Worm (Caenorhabditis elegans): ENCODE results near the gene ncx-1.

Gene ncx-1

DNA sequence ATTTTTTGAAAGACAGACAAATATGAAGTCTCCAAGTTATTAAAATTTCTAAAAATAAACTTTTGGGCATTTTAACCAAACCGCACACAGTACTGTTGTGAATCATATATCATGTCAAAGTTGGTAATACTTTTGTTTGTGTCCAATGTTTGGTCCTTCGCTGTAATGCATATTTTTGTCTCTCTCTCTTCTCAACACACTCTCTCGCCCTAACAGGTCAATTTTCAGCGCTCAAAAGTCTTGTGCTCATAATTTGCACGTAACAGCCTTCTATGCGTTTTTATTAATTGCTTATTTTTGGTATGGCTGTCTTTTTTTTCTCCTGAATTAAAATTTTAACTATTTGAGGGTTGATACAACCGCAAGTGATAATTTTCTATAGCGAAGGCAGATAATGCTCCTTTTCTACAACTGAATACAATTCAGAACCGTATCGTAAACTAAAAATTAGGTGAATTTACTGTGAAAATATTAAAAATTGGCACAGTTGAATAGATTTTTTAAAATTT is 41.4 kb upstream of the ncx-1 start (continued):
- TF ChIP-seq daf-12 (tag; optimal IDR thresholded peaks at IDR 0.05) (no peak), set-16 (GFP tag; IDR thresholded peaks at IDR 0.05) (no peak), ceh-44 (GFP tag; IDR thresholded peaks at IDR 0.05) (no peak), unc-62 (GFP tag; optimal IDR thresholded peaks at IDR 0.05 in 1 of 2) (peak in 1 of 2 experiments; percentile 56), unc-62 (tag; optimal IDR thresholded peaks at IDR 0.05) (no peak), lin-39 (tag; optimal IDR thresholded peaks at IDR 0.05) (no peak), tag-97 (GFP tag; IDR thresholded peaks at IDR 0.05) (no peak), zip-11 (GFP tag; IDR thresholded peaks at IDR 0.05) (no peak), zag-1 (tag; optimal IDR thresholded peaks at IDR 0.05) (no peak), rbr-2 (tag; optimal IDR thresholded peaks at IDR 0.05) (no peak), dmd-8 (GFP tag; IDR thresholded peaks at IDR 0.05) (0 out of 2 replicates have a peak, but pooled peaks have one; percentile 14), nhr-6 (tag; optimal IDR thresholded peaks at IDR 0.05) (no peak), F49E8.2 (tag; optimal IDR thresholded peaks at IDR 0.05; ENCODE audit: borderline replicate concordance) (no peak), arid-1 (GFP tag; conservative IDR thresholded peaks at IDR 0.05) (no peak), skn-1 (tag; optimal IDR thresholded peaks at IDR 0.05) (no peak), vab-7 (GFP tag; IDR thresholded peaks at IDR 0.05) (no peak), ZK546.5 (tag; optimal IDR thresholded peaks at IDR 0.05) (no peak), ama-1 (optimal IDR thresholded peaks at IDR 0.05) (no peak), nhr-111 (GFP tag; optimal IDR thresholded peaks at IDR 0.05) (no peak), nhr-76 (tag; optimal IDR thresholded peaks at IDR 0.05) (no peak), Y5F2A.4 (GFP tag; optimal IDR thresholded peaks at IDR 0.05) (no peak), dmd-6 (GFP tag; IDR thresholded peaks at IDR 0.05) (no peak), egl-27 (tag; optimal IDR thresholded peaks at IDR 0.05) (no peak)

DNA sequence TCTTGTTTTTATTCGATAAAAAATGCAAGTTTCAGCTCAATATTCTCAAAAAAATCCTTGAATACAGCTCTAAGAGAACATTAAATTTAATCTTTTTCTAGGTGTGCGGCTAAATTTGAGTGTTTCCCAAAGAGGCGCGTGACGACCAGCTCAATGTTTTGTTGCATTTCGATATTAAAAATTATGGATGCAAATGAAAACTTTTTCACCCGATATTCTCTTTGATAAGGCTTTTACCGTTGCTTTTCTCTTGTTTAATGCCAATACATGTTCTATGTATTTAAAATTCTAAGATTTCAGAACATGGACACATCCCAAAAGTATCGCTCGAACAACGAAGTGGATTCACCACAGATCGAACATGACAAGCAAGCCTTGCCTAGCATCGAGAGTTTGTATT is 37.8 kb upstream of the ncx-1 start, which contains the start of gene F19B2.6:
Gene F19B2.6 (plus strand): TSS at position 301 of the 400 bp plus-strand sequence.
- TF ChIP-seq nhr-25 (tag; optimal IDR thresholded peaks at IDR 0.05; ENCODE audit: borderline replicate concordance, insufficient read depth), result no peak
- no peak for TF ChIP-seq nhr-41 (GFP tag; IDR thresholded peaks at IDR 0.05)
- no peak for TF ChIP-seq aha-1 (tag)
- TF ChIP-seq jun-1 (tag; optimal IDR thresholded peaks at IDR 0.05), result no peak
- no peak for TF ChIP-seq Y75B8A.6 (GFP tag; IDR thresholded peaks at IDR 0.05)
- TF ChIP-seq nhr-237 (tag; optimal IDR thresholded peaks at IDR 0.05), result no peak
- TF ChIP-seq T26A8.4 (GFP tag; IDR thresholded peaks at IDR 0.05), result no peak
- no peak for TF ChIP-seq dmd-8 (GFP tag; IDR thresholded peaks at IDR 0.05)
- no peak for TF ChIP-seq ceh-32 (tag; optimal IDR thresholded peaks at IDR 0.05; ENCODE audit: poor library complexity)
- no peak for TF ChIP-seq ceh-62 (tag; optimal IDR thresholded peaks at IDR 0.05)
- TF ChIP-seq hlh-11 (tag; optimal IDR thresholded peaks at IDR 0.05), result no peak
- TF ChIP-seq snpc-4 (tag; optimal IDR thresholded peaks at IDR 0.05), result no peak
- TF ChIP-seq mep-1 (tag; optimal IDR thresholded peaks at IDR 0.05), result no peak

DNA sequence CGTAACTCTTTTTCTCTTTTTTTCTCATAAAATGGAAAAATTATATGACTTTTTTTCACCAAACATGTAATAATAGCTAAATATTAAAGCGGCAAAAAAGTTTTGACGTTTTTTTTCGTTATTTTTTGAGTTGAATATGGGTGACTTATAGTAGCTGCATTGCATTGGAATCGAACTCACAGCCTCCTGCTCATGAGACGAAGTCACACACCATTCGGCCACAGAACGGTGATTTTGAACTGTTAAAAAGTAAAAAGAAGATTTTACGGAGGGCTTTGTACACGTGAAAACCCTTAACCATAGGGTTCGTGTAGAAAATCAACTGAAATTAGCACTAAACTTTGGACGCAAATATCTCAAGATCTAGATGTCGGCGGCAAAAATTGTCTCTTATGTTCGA is 31.4 kb upstream of the ncx-1 start:
- TF ChIP-seq dmd-6 (GFP tag; IDR thresholded peaks at IDR 0.05) (no peak), nhr-77 (tag; optimal IDR thresholded peaks at IDR 0.05) (no peak), hmg-1.1 (GFP tag; IDR thresholded peaks at IDR 0.05) (no peak), pqm-1 (tag; optimal IDR thresholded peaks at IDR 0.05) (no peak), ztf-11 (tag; optimal IDR thresholded peaks at IDR 0.05) (no peak), mxl-3 (GFP tag; optimal IDR thresholded peaks at IDR 0.05) (no peak)
